Worm (Caenorhabditis elegans) whole organism, midembryonic: ENCODE results near the gene W10D9.1.
"Not testable (repeated sequence)": the region's sequence is repeated elsewhere in the genome, so short reads cannot be mapped to it uniquely, and the experiment has no call there.

Experiments used
- T22C8.4 ChIP-seq: fragments of 200-800 bp; sonication (Bioruptor generic); IDR thresholded peaks from 2 replicates; pipeline ENCODE4 v1.3.6; 2022; ENCODE audit warnings: missing genetic modification characterization, missing compliant biosample characterization
- cog-1 ChIP-seq: sonication (generic microtip); optimal IDR thresholded peaks from 2 replicates; lab custom pipeline; 2016; ENCODE audit warnings: missing genetic modification characterization, missing compliant biosample characterization
- flt-1 ChIP-seq: fragments of 200-800 bp; sonication (Bioruptor generic); IDR thresholded peaks from 2 replicates; pipeline ENCODE4 v1.3.6; 2022; ENCODE audit warnings: missing genetic modification characterization, missing compliant biosample characterization
- klf-2 ChIP-seq: fragments of 200-800 bp; sonication (Bioruptor generic); conservative IDR thresholded peaks from 2 replicates; pipeline ENCODE4 v1.3.6; 2022; ENCODE audit warnings: missing genetic modification reagents, missing genetic modification characterization, missing compliant biosample characterization
- med-1 ChIP-seq: sonication (generic microtip); optimal IDR thresholded peaks from 2 replicates; lab custom pipeline; 2017; ENCODE audit warnings: missing genetic modification characterization, mild to moderate bottlenecking, missing compliant biosample characterization, antibody characterized with exemption, missing genetic modification reagents; ENCODE audit not compliant: insufficient read depth
- ref-1 ChIP-seq: fragments of 200-800 bp; sonication (Bioruptor generic); conservative IDR thresholded peaks from 2 replicates; pipeline ENCODE4 v1.3.6; 2022; ENCODE audit warnings: missing genetic modification reagents, missing genetic modification characterization, missing compliant biosample characterization
- tab-1 ChIP-seq: fragments of 200-800 bp; sonication (Bioruptor generic); IDR thresholded peaks from 2 replicates; pipeline ENCODE4 v1.3.6; 2022; ENCODE audit warnings: missing genetic modification characterization, missing compliant biosample characterization
- ztf-23 ChIP-seq: fragments of 200-800 bp; sonication (Bioruptor generic); IDR thresholded peaks from 2 replicates; pipeline ENCODE4 v1.3.6; 2022; ENCODE audit warnings: missing genetic modification reagents, missing genetic modification characterization, missing compliant biosample characterization
- ztf-29 ChIP-seq: fragments of 200-800 bp; sonication (Bioruptor generic); IDR thresholded peaks from 2 replicates; pipeline ENCODE4 v1.3.6; 2022; ENCODE audit warnings: missing genetic modification reagents, missing genetic modification characterization, missing compliant biosample characterization

The W10D9.1 gene

ce11 chrII:454646-455045, at the start of gene W10D9.1:
Gene W10D9.1 (plus strand): TSS chrII:454946.
- TF ChIP-seq flt-1 (GFP tag; lab: Robert Waterston, UW); ref-1; ztf-29 (GFP tag; lab: Robert Waterston, UW): not testable (repeated sequence)

DNA sequence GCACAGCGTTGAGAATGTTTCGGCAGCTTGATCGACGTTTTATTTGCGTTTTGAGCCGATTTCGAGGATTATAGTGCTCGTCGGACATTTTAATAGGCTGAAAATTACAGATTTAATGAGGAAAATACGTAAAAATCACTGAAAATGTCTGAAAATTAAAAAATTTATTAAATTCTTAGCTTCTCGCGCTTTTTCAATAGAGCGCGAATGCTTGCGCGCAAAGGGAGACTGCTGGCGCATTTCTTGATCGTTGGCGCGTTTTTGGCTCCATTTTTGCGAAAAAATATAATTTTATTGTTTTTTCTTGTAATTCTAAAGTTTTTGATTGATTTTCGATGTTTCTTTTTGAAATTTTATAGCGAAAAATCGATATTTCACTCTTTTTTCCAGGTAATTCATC, 43.9 kb upstream of the W10D9.1 start, which contains the start of the genes dnsn-1 and C24H12.4:
Gene dnsn-1, minus strand, starts transcription at position 101 of the 400 bp plus-strand sequence.
Gene C24H12.4, plus strand, starts transcription at position 391 of the 400 bp plus-strand sequence.
- TF ChIP-seq cog-1 (tag; lab: Kevin White, UChicago) (peak; percentile 62), flt-1 (GFP tag; lab: Robert Waterston, UW) (no peak), klf-2 (no peak)

DNA sequence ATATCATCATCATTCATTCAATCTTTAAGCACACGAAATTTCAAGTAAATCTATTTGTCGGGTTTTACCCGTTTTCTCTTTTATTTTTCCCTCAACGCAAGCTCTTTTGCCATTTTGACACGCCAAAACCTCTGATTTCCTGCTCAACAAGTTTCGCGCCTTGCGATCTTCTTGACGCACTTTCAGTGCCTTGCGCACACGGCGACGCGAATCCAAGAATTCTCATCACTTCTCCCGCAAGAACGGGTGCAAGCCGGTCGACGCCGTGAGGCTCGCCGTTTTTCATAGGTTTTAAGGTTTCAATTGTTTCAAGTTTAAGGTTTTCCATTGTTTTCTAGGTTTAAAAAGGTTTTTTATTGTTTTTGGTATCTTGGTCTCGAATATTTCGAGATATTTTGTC, 37.9 kb upstream of the W10D9.1 start:
- peak; percentile 73 for TF ChIP-seq ztf-23 (GFP tag; lab: Robert Waterston, UW)
- TF ChIP-seq tab-1 (GFP tag; lab: Robert Waterston, UW), result peak; percentile 57; the same call in 1 of the 2 replicates
- TF ChIP-seq flt-1 (GFP tag; lab: Robert Waterston, UW), result peak; percentile 78; the same call in 1 of the 2 replicates

- TF ChIP-seq ref-1, result no peak
- no peak for TF ChIP-seq T22C8.4 (GFP tag; lab: Robert Waterston, UW)
- TF ChIP-seq med-1, result no peak
- no peak for TF ChIP-seq klf-2
- TF ChIP-seq ztf-29 (GFP tag; lab: Robert Waterston, UW), result no peak
- no peak for TF ChIP-seq cog-1 (tag; lab: Kevin White, UChicago)
- no peak for TF ChIP-seq flt-1 (GFP tag; lab: Robert Waterston, UW)
- TF ChIP-seq ztf-23 (GFP tag; lab: Robert Waterston, UW), result no peak
- TF ChIP-seq tab-1 (GFP tag; lab: Robert Waterston, UW), result no peak
Measured at ce11 chrII:418782-419181, 36.0 kb upstream of the W10D9.1 start, which contains the start of gene C24H12.6. Gene C24H12.6 (minus strand): TSS chrII:418882.

- TF ChIP-seq cog-1 (tag; lab: Kevin White, UChicago) (no peak), med-1 (no peak), ztf-29 (GFP tag; lab: Robert Waterston, UW) (no peak), T22C8.4 (GFP tag; lab: Robert Waterston, UW) (no peak), flt-1 (GFP tag; lab: Robert Waterston, UW) (no peak), tab-1 (GFP tag; lab: Robert Waterston, UW) (no peak), ztf-23 (GFP tag; lab: Robert Waterston, UW) (no peak), ref-1 (no peak), klf-2 (no peak)
Measured at ce11 chrII:423086-423485, 31.7 kb upstream of the W10D9.1 start, which contains the start of gene C24H12.8. Gene C24H12.8 (minus strand): TSS chrII:423186.

DNA sequence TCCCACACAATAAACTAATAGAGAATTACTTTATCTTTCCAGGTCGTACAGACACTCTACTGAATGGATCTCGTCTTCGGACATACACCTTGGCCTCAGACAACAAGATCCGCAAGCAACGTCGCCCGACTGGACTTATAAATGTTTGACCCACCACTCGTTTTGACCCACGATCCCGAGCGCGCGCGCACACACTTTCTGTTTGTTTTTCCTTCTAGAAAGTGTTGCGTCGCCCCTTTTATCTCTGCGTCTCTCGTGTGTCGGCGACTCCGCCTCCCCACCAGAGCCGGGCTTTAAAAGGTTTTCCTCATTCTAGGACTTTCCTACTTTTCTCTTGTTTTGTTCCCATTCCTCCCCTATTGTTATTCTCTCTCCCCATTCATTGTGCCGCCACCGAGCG, 17.5 kb upstream of the W10D9.1 start:
- TF ChIP-seq cog-1 (tag; lab: Kevin White, UChicago) (no peak), med-1 (no peak), klf-2 (no peak)

ce11 chrII:441102-441501, 13.6 kb upstream of the W10D9.1 start, which contains the start of gene C24H12.1:
Gene C24H12.1 (plus strand): TSS chrII:441402.
- not testable (repeated sequence) for TF ChIP-seq T22C8.4 (GFP tag; lab: Robert Waterston, UW); tab-1 (GFP tag; lab: Robert Waterston, UW); ref-1

DNA sequence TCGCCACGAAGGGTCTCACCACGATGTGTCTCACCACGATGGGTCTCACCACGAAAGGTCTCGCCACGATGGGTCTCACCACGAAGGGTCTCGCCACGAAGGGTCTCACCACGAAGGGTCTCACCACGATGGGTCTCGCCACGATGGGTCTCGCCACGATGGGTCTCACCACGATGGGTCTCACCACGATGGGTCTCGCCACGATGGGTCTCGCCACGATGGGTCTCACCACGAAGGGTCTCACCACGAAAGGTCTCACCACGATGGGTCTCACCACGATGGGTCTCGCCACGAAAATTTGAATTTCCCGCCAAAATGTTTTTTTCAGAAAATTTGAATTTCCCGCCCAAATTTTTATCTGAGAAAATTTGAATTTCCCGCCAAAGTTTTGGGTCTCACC, 2.6 kb upstream of the W10D9.1 start:
- TF ChIP-seq flt-1 (GFP tag; lab: Robert Waterston, UW), result 0 out of 2 replicates have a peak, but pooled peaks have one; percentile 33

DNA sequence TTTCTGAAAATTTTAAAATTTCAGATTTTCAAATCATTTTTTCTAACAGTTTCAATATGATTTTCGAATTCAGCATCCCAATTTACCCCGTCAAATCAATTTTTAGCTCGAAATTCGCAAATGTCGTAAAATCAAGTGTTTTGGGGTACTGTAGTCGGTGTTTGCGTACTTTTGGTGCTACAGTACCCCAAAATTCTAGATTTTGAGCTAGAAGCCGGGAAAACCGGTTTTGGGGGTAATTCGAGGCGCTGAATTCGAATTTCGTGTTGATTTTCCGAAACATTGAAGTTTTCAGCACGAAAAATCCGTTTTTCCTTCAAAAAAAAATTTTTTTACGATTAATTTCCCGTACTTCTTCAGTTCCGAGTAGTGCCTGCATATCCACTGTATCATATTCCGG, 1.6 kb downstream of the W10D9.1 start:
- TF ChIP-seq ref-1 (no peak), ztf-29 (GFP tag; lab: Robert Waterston, UW) (no peak), T22C8.4 (GFP tag; lab: Robert Waterston, UW) (no peak), cog-1 (tag; lab: Kevin White, UChicago) (no peak), tab-1 (GFP tag; lab: Robert Waterston, UW) (no peak), ztf-23 (GFP tag; lab: Robert Waterston, UW) (no peak), med-1 (no peak), klf-2 (no peak), flt-1 (GFP tag; lab: Robert Waterston, UW) (no peak)

DNA sequence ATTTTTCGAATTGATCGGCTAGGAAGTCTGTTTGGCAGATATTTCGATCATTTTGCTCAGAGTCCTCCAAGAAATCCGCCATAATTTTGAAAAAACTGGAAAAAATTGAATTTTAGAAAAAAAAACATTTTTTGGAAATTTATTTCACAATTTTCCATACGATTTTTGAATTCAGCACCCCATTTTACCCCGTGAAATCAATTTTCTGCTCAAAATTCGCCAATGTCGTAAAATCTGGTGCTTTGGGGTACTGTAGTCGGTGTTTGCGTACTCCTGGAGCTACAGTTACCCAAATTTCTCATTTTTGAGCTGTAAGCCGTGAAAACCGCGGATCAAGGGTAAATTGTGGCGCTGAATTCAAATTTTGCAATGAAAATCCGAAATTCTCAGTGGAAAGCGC, 3.0 kb downstream of the W10D9.1 start, which contains the start of gene gvd-1:
Gene gvd-1, minus strand, starts transcription at position 101 of the 400 bp plus-strand sequence.
- TF ChIP-seq T22C8.4 (GFP tag; lab: Robert Waterston, UW) (0 out of 2 replicates have a peak, but pooled peaks have one; percentile 9), cog-1 (tag; lab: Kevin White, UChicago) (no peak)

DNA sequence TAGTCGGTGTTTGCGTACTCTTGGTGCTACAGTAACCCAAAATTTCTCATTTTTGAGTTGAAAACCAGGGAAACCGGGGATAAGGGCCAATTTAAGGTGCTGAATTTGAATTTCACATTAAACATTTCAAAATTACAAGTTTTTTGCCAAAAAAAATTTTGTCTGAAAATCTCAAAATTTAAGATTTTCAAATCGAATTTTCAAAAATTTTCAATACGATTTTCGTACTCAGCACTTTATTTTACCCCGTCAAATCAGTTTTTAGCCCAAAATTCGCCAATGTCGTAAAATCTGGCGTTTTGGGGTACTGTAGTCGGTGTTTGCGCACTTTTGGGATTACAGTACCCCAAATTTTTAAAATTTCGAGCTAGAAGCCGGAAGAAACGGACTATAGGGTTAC, 6.1 kb downstream of the W10D9.1 start, which contains the start of gene W10D9.3:
Gene W10D9.3, minus strand, starts transcription at position 101 of the 400 bp plus-strand sequence.
- TF ChIP-seq med-1 (no peak), cog-1 (tag; lab: Kevin White, UChicago) (no peak), klf-2 (no peak), ztf-23 (GFP tag; lab: Robert Waterston, UW) (no peak), ztf-29 (GFP tag; lab: Robert Waterston, UW) (no peak), T22C8.4 (GFP tag; lab: Robert Waterston, UW) (no peak), ref-1 (no peak), flt-1 (GFP tag; lab: Robert Waterston, UW) (no peak), tab-1 (GFP tag; lab: Robert Waterston, UW) (no peak)
